Worm (Caenorhabditis elegans) whole organism, young adult: ENCODE data around the gene F21H12.3.

ENCODE experiments used
- B0035.1 ChIP-seq: sonication (generic microtip); optimal IDR thresholded peaks from 2 replicates; lab custom pipeline; 2016; ENCODE audit warnings: missing genetic modification characterization, mild to moderate bottlenecking, missing compliant biosample characterization, missing genotype, missing genetic modification reagents
- C06A6.2 ChIP-seq: fragments of 200-800 bp; sonication (Bioruptor generic); conservative IDR thresholded peaks from 2 replicates; pipeline ENCODE4 v1.3.6; 2022; ENCODE audit warnings: missing genetic modification characterization, missing compliant biosample characterization
- F23B12.7 ChIP-seq: sonication (generic microtip); optimal IDR thresholded peaks from 2 replicates; lab custom pipeline; 2017; ENCODE audit warnings: missing genetic modification characterization, mild to moderate bottlenecking, missing compliant biosample characterization, antibody characterized with exemption, moderate library complexity; ENCODE audit not compliant: insufficient read depth
- F33H1.4 ChIP-seq: fragments of 200-800 bp; sonication (Bioruptor generic); IDR thresholded peaks from 2 replicates; pipeline ENCODE4 v1.3.6; 2022; ENCODE audit warnings: missing genetic modification reagents, missing genetic modification characterization, missing compliant biosample characterization
- F39B2.1 ChIP-seq: fragments of 200-800 bp; sonication (Bioruptor generic); IDR thresholded peaks from 2 replicates; pipeline ENCODE4 v1.3.6; 2022; ENCODE audit warnings: missing genetic modification reagents, missing genetic modification characterization, missing compliant biosample characterization
- F49E8.2 ChIP-seq: sonication (generic microtip); optimal IDR thresholded peaks from 3 replicates; lab custom pipeline; 2017; ENCODE audit warnings: missing genetic modification characterization, mild to moderate bottlenecking, missing compliant biosample characterization, antibody characterized with exemption, moderate library complexity; ENCODE audit not compliant: insufficient read depth
- F57A8.1 ChIP-seq: fragments of 200-800 bp; sonication (Bioruptor generic); optimal IDR thresholded peaks from 2 replicates; lab custom pipeline; 2018; ENCODE audit warnings: mild to moderate bottlenecking, missing genetic modification characterization, moderate library complexity, missing compliant biosample characterization
- Y53G8AR.9 ChIP-seq: fragments of 200-800 bp; sonication (Bioruptor generic); conservative IDR thresholded peaks from 2 replicates; pipeline ENCODE4 v1.3.6; 2022; ENCODE audit warnings: missing genetic modification reagents, missing genetic modification characterization, missing compliant biosample characterization
- Y95B8A.8 ChIP-seq: fragments of 200-800 bp; sonication (Bioruptor generic); IDR thresholded peaks from 2 replicates; pipeline ENCODE4 v1.3.6; 2022; ENCODE audit warnings: missing genetic modification reagents, missing genetic modification characterization, missing compliant biosample characterization
- ZK185.1 ChIP-seq: sonication (generic microtip); optimal IDR thresholded peaks from 2 replicates; lab custom pipeline; 2016; ENCODE audit warnings: mild to moderate bottlenecking, missing genetic modification characterization, missing compliant biosample characterization; ENCODE audit not compliant: poor library complexity, severe bottlenecking
- akir-1 ChIP-seq: fragments of 200-800 bp; sonication (Bioruptor generic); optimal IDR thresholded peaks from 2 replicates; lab custom pipeline; 2018; ENCODE audit warnings: mild to moderate bottlenecking, missing genetic modification characterization, moderate library complexity, missing compliant biosample characterization
- aptf-3 ChIP-seq: fragments of 200-800 bp; sonication (Bioruptor generic); IDR thresholded peaks from 2 replicates; pipeline ENCODE4 v1.3.6; 2022; ENCODE audit warnings: missing genetic modification characterization, missing compliant biosample characterization
- athp-1 ChIP-seq: sonication (generic microtip); optimal IDR thresholded peaks from 2 replicates; lab custom pipeline; 2017; ENCODE audit warnings: mild to moderate bottlenecking, missing genetic modification characterization, missing compliant biosample characterization
- cebp-2 ChIP-seq: fragments of 200-800 bp; sonication (Bioruptor generic); IDR thresholded peaks from 2 replicates; pipeline ENCODE4 v1.3.6; 2022; ENCODE audit warnings: missing genetic modification characterization, missing compliant biosample characterization
- ceh-100 ChIP-seq: fragments of 200-800 bp; sonication (Bioruptor generic); IDR thresholded peaks from 2 replicates; pipeline ENCODE4 v1.3.6; 2022; ENCODE audit warnings: missing genetic modification reagents, missing genetic modification characterization, missing compliant biosample characterization
- ceh-27 ChIP-seq: fragments of 200-800 bp; sonication (Bioruptor generic); optimal IDR thresholded peaks from 2 replicates; lab custom pipeline; 2018; ENCODE audit warnings: mild to moderate bottlenecking, missing genetic modification characterization, moderate library complexity, missing compliant biosample characterization
- ceh-91 ChIP-seq: fragments of 200-800 bp; sonication (Bioruptor generic); IDR thresholded peaks from 2 replicates; pipeline ENCODE4 v1.3.6; 2022; ENCODE audit warnings: missing genetic modification reagents, missing genetic modification characterization, missing compliant biosample characterization
- dox-1 ChIP-seq: fragments of 200-800 bp; sonication (Bioruptor generic); IDR thresholded peaks from 2 replicates; pipeline ENCODE4 v1.3.6; 2022; ENCODE audit warnings: missing genetic modification reagents, missing genetic modification characterization, missing compliant biosample characterization
- egl-44 ChIP-seq: fragments of 200-800 bp; sonication (Bioruptor generic); IDR thresholded peaks from 2 replicates; pipeline ENCODE4 v1.3.6; 2022; ENCODE audit warnings: missing genetic modification reagents, missing genetic modification characterization, missing compliant biosample characterization
- egrh-3 ChIP-seq: fragments of 200-800 bp; sonication (Bioruptor generic); IDR thresholded peaks from 2 replicates; pipeline ENCODE4 v1.3.6; 2022; ENCODE audit warnings: missing genetic modification reagents, missing genetic modification characterization, missing compliant biosample characterization
- ekl-4 ChIP-seq: fragments of 200-800 bp; sonication (Bioruptor generic); IDR thresholded peaks from 2 replicates; pipeline ENCODE4 v1.3.6; 2022; ENCODE audit warnings: missing genetic modification reagents, missing genetic modification characterization, missing compliant biosample characterization
- gei-17 ChIP-seq: fragments of 200-800 bp; sonication (Bioruptor generic); optimal IDR thresholded peaks from 2 replicates; lab custom pipeline; 2018; ENCODE audit warnings: mild to moderate bottlenecking, missing genetic modification characterization, missing compliant biosample characterization
- hmg-1.2 ChIP-seq: fragments of 200-800 bp; sonication (Bioruptor generic); IDR thresholded peaks from 2 replicates; pipeline ENCODE4 v1.3.6; 2022; ENCODE audit warnings: missing genetic modification reagents, missing genetic modification characterization, missing compliant biosample characterization
- hsf-1 ChIP-seq: fragments of 200-800 bp; sonication (Bioruptor generic); IDR thresholded peaks from 2 replicates; pipeline ENCODE4 v1.3.6; 2022; ENCODE audit warnings: missing genetic modification reagents, missing genetic modification characterization, missing compliant biosample characterization
- let-607 ChIP-seq, 2 experiments: fragments of 200-800 bp in 1 of 2; sonication (Bioruptor generic) in 1 of 2; sonication (generic microtip) in 1 of 2; optimal IDR thresholded peaks; 2 replicates each; lab custom pipeline; 2016 to 2018; ENCODE audit warnings: mild to moderate bottlenecking in 2 of 2, missing compliant biosample characterization in 2 of 2, missing genetic modification characterization in 2 of 2, moderate library complexity in 2 of 2, missing genotype in 1 of 2
- lin-26 ChIP-seq: fragments of 200-800 bp; sonication (Bioruptor generic); IDR thresholded peaks from 2 replicates; pipeline ENCODE4 v1.3.6; 2022; ENCODE audit warnings: missing genetic modification reagents, missing genetic modification characterization, missing compliant biosample characterization
- lin-40 ChIP-seq: sonication (generic microtip); optimal IDR thresholded peaks from 2 replicates; lab custom pipeline; 2016; ENCODE audit warnings: missing genetic modification characterization, mild to moderate bottlenecking, missing compliant biosample characterization, missing genotype, missing genetic modification reagents
- lir-1 ChIP-seq: fragments of 200-800 bp; sonication (Bioruptor generic); conservative IDR thresholded peaks from 2 replicates; pipeline ENCODE4 v1.3.6; 2022; ENCODE audit warnings: missing genetic modification reagents, missing genetic modification characterization, missing compliant biosample characterization
- madf-8 ChIP-seq: fragments of 200-800 bp; sonication (Bioruptor generic); conservative IDR thresholded peaks from 2 replicates; pipeline ENCODE4 v1.3.6; 2022; ENCODE audit warnings: missing genetic modification reagents, missing genetic modification characterization, missing compliant biosample characterization
- nfya-1 ChIP-seq: sonication (generic microtip); optimal IDR thresholded peaks from 2 replicates; lab custom pipeline; 2017; ENCODE audit warnings: antibody characterized with exemption, missing compliant biosample characterization, missing genetic modification characterization, borderline replicate concordance; ENCODE audit not compliant: insufficient read depth
- nfyb-1 ChIP-seq: fragments of 200-800 bp; sonication (Bioruptor generic); IDR thresholded peaks from 2 replicates; pipeline ENCODE4 v1.3.6; 2022; ENCODE audit warnings: missing genetic modification reagents, missing genetic modification characterization, missing compliant biosample characterization
- nhr-80 ChIP-seq: sonication (generic microtip); optimal IDR thresholded peaks from 2 replicates; lab custom pipeline; 2016; ENCODE audit warnings: missing genetic modification characterization, missing compliant biosample characterization
- rcor-1 ChIP-seq: fragments of 200-800 bp; sonication (Bioruptor generic); IDR thresholded peaks from 2 replicates; pipeline ENCODE4 v1.3.6; 2022; ENCODE audit warnings: missing genetic modification reagents, missing genetic modification characterization, missing compliant biosample characterization
- snpc-1.1 ChIP-seq: sonication (generic microtip); optimal IDR thresholded peaks from 2 replicates; lab custom pipeline; 2017; ENCODE audit warnings: missing genetic modification characterization, mild to moderate bottlenecking, missing compliant biosample characterization, antibody characterized with exemption, moderate library complexity, missing genotype, missing genetic modification reagents; ENCODE audit not compliant: insufficient read depth
- tbp1 ChIP-seq: fragments of 200-800 bp; sonication (Bioruptor generic); optimal IDR thresholded peaks from 2 replicates; lab custom pipeline; 2018; ENCODE audit warnings: mild to moderate bottlenecking, missing genetic modification characterization, missing compliant biosample characterization
- unc-62 ChIP-seq: fragments of 150-350 bp; optimal IDR thresholded peaks from 2 replicates; lab custom pipeline; 2014; ENCODE audit warnings: missing biosample characterization, missing genetic modification reagents, missing genetic modification characterization
- ztf-22 ChIP-seq: fragments of 200-800 bp; sonication (Bioruptor generic); optimal IDR thresholded peaks from 2 replicates; lab custom pipeline; 2018; ENCODE audit warnings: mild to moderate bottlenecking, missing genetic modification characterization, moderate library complexity, missing compliant biosample characterization
- ztf-3 ChIP-seq: fragments of 200-800 bp; sonication (Bioruptor generic); optimal IDR thresholded peaks from 2 replicates; lab custom pipeline; 2018; ENCODE audit warnings: mild to moderate bottlenecking, missing genetic modification characterization, missing compliant biosample characterization
- ztf-6 ChIP-seq: fragments of 200-800 bp; sonication (Bioruptor generic); IDR thresholded peaks from 2 replicates; pipeline ENCODE4 v1.3.6; 2022; ENCODE audit warnings: missing genetic modification reagents, missing genetic modification characterization, missing compliant biosample characterization

Gene F21H12.3

ce11 chrII:6047639-6048159 is 35.0 kb upstream of the F21H12.3 start, which contains the start of the genes R12C12.6 and ran-5 (continued):
- TF ChIP-seq nfya-1 (tag; lab: Kevin White, UChicago) = no peak
- peak; percentile 60 for TF ChIP-seq tbp1
- peak; percentile 52 for TF ChIP-seq F49E8.2 (tag; lab: Kevin White, UChicago)
- TF ChIP-seq lin-26 (GFP tag; lab: Robert Waterston, UW) = no peak
- peak; percentile 68 for TF ChIP-seq ZK185.1
- TF ChIP-seq madf-8 (GFP tag; lab: Robert Waterston, UW) = peak; percentile 61; the same call in 1 of the 2 replicates
- peak; percentile 13 for TF ChIP-seq ceh-27 (GFP tag; lab: Kevin White, UChicago)
- TF ChIP-seq ceh-91 (GFP tag; lab: Robert Waterston, UW) = no peak; the same call in 1 of the 2 replicates
- no peak for TF ChIP-seq F39B2.1 (GFP tag; lab: Robert Waterston, UW)
- peak; percentile 77 for TF ChIP-seq ekl-4
- peak; percentile 46 for TF ChIP-seq nhr-80
- TF ChIP-seq F23B12.7 (tag; lab: Kevin White, UChicago) = peak; percentile 32
- 0 out of 2 replicates have a peak, but pooled peaks have one; percentile 68 for TF ChIP-seq cebp-2 (GFP tag; lab: Robert Waterston, UW)
- TF ChIP-seq hsf-1 (GFP tag; lab: Robert Waterston, UW) = 0 out of 2 replicates have a peak, but pooled peaks have one; percentile 38
- no peak for TF ChIP-seq egrh-3 (GFP tag; lab: Robert Waterston, UW)
- no peak for TF ChIP-seq aptf-3 (GFP tag; lab: Robert Waterston, UW)
- TF ChIP-seq lir-1 (GFP tag; lab: Robert Waterston, UW) = peak; percentile 62
- TF ChIP-seq snpc-1.1 = no peak
- no peak for TF ChIP-seq ztf-3 (GFP tag; lab: Kevin White, UChicago)
- TF ChIP-seq dox-1 (GFP tag; lab: Robert Waterston, UW) = peak; percentile 88; the same call in 1 of the 2 replicates
- no peak for TF ChIP-seq ztf-22 (GFP tag; lab: Kevin White, UChicago)
- TF ChIP-seq nfyb-1 (GFP tag; lab: Robert Waterston, UW) = peak; percentile 70; the same call in 1 of the 2 replicates
- peak; percentile 47; the same call in 1 of the 2 replicates for TF ChIP-seq hmg-1.2
- TF ChIP-seq let-607 (tag; optimal IDR thresholded peaks at IDR 0.05; lab: Kevin White, UChicago) = peak in 1 of 2 experiments; percentile 69
- TF ChIP-seq lin-40 (tag; lab: Kevin White, UChicago) = peak; percentile 90
- peak; percentile 17 for TF ChIP-seq gei-17 (GFP tag; lab: Kevin White, UChicago)
- no peak for TF ChIP-seq ztf-6 (GFP tag; lab: Robert Waterston, UW)
- TF ChIP-seq akir-1 (GFP tag; lab: Kevin White, UChicago) = no peak
- no peak for TF ChIP-seq unc-62 (GFP tag; lab: Kevin White, UChicago)
- no peak for TF ChIP-seq egl-44
- peak; percentile 56; the same call in 1 of the 2 replicates for TF ChIP-seq F33H1.4 (GFP tag; lab: Robert Waterston, UW)
- peak; percentile 69 for TF ChIP-seq rcor-1
- no peak; the same call in 1 of the 2 replicates for TF ChIP-seq Y95B8A.8
- peak; percentile 0 for TF ChIP-seq athp-1 (tag; lab: Kevin White, UChicago)
- TF ChIP-seq ceh-100 (GFP tag; lab: Robert Waterston, UW) = peak; percentile 70; the same call in 1 of the 2 replicates
- TF ChIP-seq F57A8.1 = no peak
- TF ChIP-seq Y53G8AR.9 (GFP tag; lab: Robert Waterston, UW) = peak; percentile 89
- peak; percentile 50; the same call in 1 of the 2 replicates for TF ChIP-seq C06A6.2 (GFP tag; lab: Robert Waterston, UW)
- TF ChIP-seq B0035.1 (tag; lab: Kevin White, UChicago) = no peak
